Worm (Caenorhabditis elegans) whole organism, L4 larva: Measurements from ENCODE around the gene rpc-2.

Experiments
- D1046.2 ChIP-seq: fragments of 200-800 bp; sonication (Bioruptor generic); IDR thresholded peaks from 2 replicates; pipeline ENCODE4 v1.3.6; 2022; ENCODE audit warnings: missing genetic modification characterization, missing compliant biosample characterization
- F37D6.2 ChIP-seq: sonication (generic microtip); optimal IDR thresholded peaks from 2 replicates; lab custom pipeline; 2016; ENCODE audit warnings: mild to moderate bottlenecking, missing genetic modification characterization, missing compliant biosample characterization
- T20F7.1 ChIP-seq: fragments of 200-800 bp; sonication (Bioruptor generic); optimal IDR thresholded peaks from 2 replicates; lab custom pipeline; 2018; ENCODE audit warnings: mild to moderate bottlenecking, missing genetic modification characterization, missing compliant biosample characterization
- T26A8.4 ChIP-seq: fragments of 200-800 bp; sonication (Bioruptor generic); IDR thresholded peaks from 2 replicates; pipeline ENCODE4 v1.3.6; 2022; ENCODE audit warnings: missing genetic modification characterization, missing compliant biosample characterization
- Y48G9A.11 ChIP-seq: fragments of 200-800 bp; sonication (Bioruptor generic); IDR thresholded peaks from 2 replicates; pipeline ENCODE4 v1.3.6; 2022; ENCODE audit warnings: missing genetic modification reagents, missing genetic modification characterization, missing compliant biosample characterization
- Y75B8A.6 ChIP-seq: fragments of 200-800 bp; sonication (Bioruptor generic); IDR thresholded peaks from 2 replicates; pipeline ENCODE4 v1.3.6; 2022; ENCODE audit warnings: missing genetic modification reagents, missing genetic modification characterization, missing compliant biosample characterization
- ZK546.5 ChIP-seq, 2 experiments: sonication (generic microtip); optimal IDR thresholded peaks; 2 replicates each; lab custom pipeline; 2017; ENCODE audit warnings: missing biosample characterization in 2 of 2, missing genetic modification characterization in 2 of 2
- aha-1 ChIP-seq: fragments of 150-350 bp; peaks from one replicate; lab custom pipeline; 2014; ENCODE audit warnings: missing biosample characterization, missing genetic modification characterization
- aly-2 ChIP-seq: sonication (generic microtip); optimal IDR thresholded peaks from 2 replicates; lab custom pipeline; 2018; ENCODE audit warnings: missing biosample characterization, missing genetic modification characterization
- ama-1 ChIP-seq: fragments of 150-350 bp; optimal IDR thresholded peaks from 2 replicates; lab custom pipeline; 2014; ENCODE audit warnings: inconsistent platforms, mixed read lengths
- attf-4 ChIP-seq: sonication (generic microtip); optimal IDR thresholded peaks from 3 replicates; lab custom pipeline; 2017; ENCODE audit warnings: missing biosample characterization, missing genetic modification characterization
- ceh-28 ChIP-seq: fragments of 150-350 bp; optimal IDR thresholded peaks from 2 replicates; lab custom pipeline; 2014; ENCODE audit warnings: missing biosample characterization, missing genetic modification reagents, missing genetic modification characterization
- daf-16 ChIP-seq, 3 experiments: sonication (generic microtip); optimal IDR thresholded peaks; 2 replicates each; lab custom pipeline; 2016 to 2017; ENCODE audit warnings: missing genetic modification characterization in 3 of 3, missing genetic modification reagents in 3 of 3, mild to moderate bottlenecking in 2 of 3, missing compliant biosample characterization in 2 of 3, missing biosample characterization in 1 of 3, moderate library complexity in 1 of 3
- daf-19 ChIP-seq: fragments of 200-800 bp; sonication (Bioruptor generic); conservative IDR thresholded peaks from 2 replicates; pipeline ENCODE4 v1.3.6; 2022; ENCODE audit warnings: missing genetic modification characterization, missing compliant biosample characterization
- dmd-6 ChIP-seq: fragments of 200-800 bp; sonication (Bioruptor generic); IDR thresholded peaks from 2 replicates; pipeline ENCODE4 v1.3.6; 2022; ENCODE audit warnings: missing genetic modification reagents, missing genetic modification characterization, missing compliant biosample characterization
- dmd-8 ChIP-seq: fragments of 200-800 bp; sonication (Bioruptor generic); IDR thresholded peaks from 2 replicates; pipeline ENCODE4 v1.3.6; 2022; ENCODE audit warnings: missing genetic modification characterization, missing compliant biosample characterization
- dpl-1 ChIP-seq: fragments of 150-350 bp; optimal IDR thresholded peaks from 2 replicates; lab custom pipeline; 2014; ENCODE audit warnings: missing biosample characterization, missing genetic modification reagents, missing genetic modification characterization
- dve-1 ChIP-seq: sonication (generic microtip); optimal IDR thresholded peaks from 2 replicates; lab custom pipeline; 2017; ENCODE audit warnings: antibody characterized with exemption, mild to moderate bottlenecking, missing genetic modification characterization, missing compliant biosample characterization; ENCODE audit not compliant: insufficient read depth
- egl-43 ChIP-seq: fragments of 200-800 bp; sonication (Bioruptor generic); IDR thresholded peaks from 2 replicates; pipeline ENCODE4 v1.3.6; 2022; ENCODE audit warnings: missing genetic modification reagents, missing genetic modification characterization, missing compliant biosample characterization
- fkh-10 ChIP-seq: fragments of 150-350 bp; optimal IDR thresholded peaks from 2 replicates; lab custom pipeline; 2014; ENCODE audit warnings: missing biosample characterization, missing genetic modification reagents, missing genetic modification characterization
- hif-1 ChIP-seq, 2 experiments: sonication (generic microtip); optimal IDR thresholded peaks; 2 replicates each; lab custom pipeline; 2016 to 2017; ENCODE audit warnings: missing compliant biosample characterization in 2 of 2, missing genetic modification characterization in 2 of 2, missing genetic modification reagents in 2 of 2, missing genotype in 2 of 2, mild to moderate bottlenecking in 1 of 2
- hlh-30 ChIP-seq: sonication (generic microtip); optimal IDR thresholded peaks from 2 replicates; lab custom pipeline; 2017; ENCODE audit warnings: antibody characterized with exemption, mild to moderate bottlenecking, missing genetic modification characterization, missing compliant biosample characterization; ENCODE audit not compliant: insufficient read depth
- hmg-1.1 ChIP-seq: fragments of 200-800 bp; sonication (Bioruptor generic); IDR thresholded peaks from 2 replicates; pipeline ENCODE4 v1.3.6; 2022; ENCODE audit warnings: missing genetic modification reagents, missing genetic modification characterization, missing compliant biosample characterization
- jun-1 ChIP-seq: fragments of 150-350 bp; optimal IDR thresholded peaks from 2 replicates; lab custom pipeline; 2014; ENCODE audit warnings: missing biosample characterization, missing genetic modification reagents, missing genetic modification characterization
- lim-7 ChIP-seq: fragments of 200-800 bp; sonication (Bioruptor generic); IDR thresholded peaks from 2 replicates; pipeline ENCODE4 v1.3.6; 2022; ENCODE audit warnings: missing genetic modification characterization, missing compliant biosample characterization
- lin-15B ChIP-seq: fragments of 150-350 bp; sonication (generic microtip); optimal IDR thresholded peaks from 3 replicates; lab custom pipeline; 2014; ENCODE audit warnings: missing biosample characterization, missing genetic modification characterization
- lin-38 ChIP-seq: fragments of 200-800 bp; sonication (Bioruptor generic); IDR thresholded peaks from 2 replicates; pipeline ENCODE4 v1.3.6; 2022; ENCODE audit warnings: missing genetic modification reagents, missing genetic modification characterization, missing compliant biosample characterization
- lir-3 ChIP-seq: sonication (generic microtip); optimal IDR thresholded peaks from 2 replicates; lab custom pipeline; 2016; ENCODE audit warnings: mild to moderate bottlenecking, missing genetic modification characterization, missing compliant biosample characterization
- madf-5 ChIP-seq, 2 experiments: fragments of 200-800 bp; sonication (Bioruptor generic); IDR thresholded peaks; 2 replicates each; pipeline ENCODE4 v1.3.6; 2022; ENCODE audit warnings: missing compliant biosample characterization in 2 of 2, missing genetic modification characterization in 2 of 2
- mes-2 ChIP-seq: sonication (generic microtip); optimal IDR thresholded peaks from 2 replicates; lab custom pipeline; 2016; ENCODE audit warnings: missing genotype, mild to moderate bottlenecking, missing genetic modification characterization, missing compliant biosample characterization; ENCODE audit not compliant: poor library complexity, severe bottlenecking
- mxl-3 ChIP-seq: fragments of 200-800 bp; sonication (Bioruptor generic); optimal IDR thresholded peaks from 2 replicates; lab custom pipeline; 2018; ENCODE audit warnings: mild to moderate bottlenecking, missing genetic modification characterization, missing compliant biosample characterization
- nhr-10 ChIP-seq: fragments of 150-350 bp; optimal IDR thresholded peaks from 2 replicates; lab custom pipeline; 2014; ENCODE audit warnings: missing biosample characterization, missing genetic modification characterization
- nhr-102 ChIP-seq: sonication (generic microtip); optimal IDR thresholded peaks from 2 replicates; lab custom pipeline; 2016; ENCODE audit warnings: mild to moderate bottlenecking, missing genetic modification characterization, moderate library complexity, missing compliant biosample characterization
- nhr-11 ChIP-seq: fragments of 150-350 bp; optimal IDR thresholded peaks from 2 replicates; lab custom pipeline; 2014; ENCODE audit warnings: missing biosample characterization, missing genetic modification characterization
- nhr-25 ChIP-seq: sonication (generic microtip); optimal IDR thresholded peaks from 2 replicates; lab custom pipeline; 2017; ENCODE audit warnings: missing genetic modification characterization, mild to moderate bottlenecking, missing compliant biosample characterization, antibody characterized with exemption, moderate library complexity, borderline replicate concordance; ENCODE audit not compliant: insufficient read depth
- nhr-41 ChIP-seq: fragments of 200-800 bp; sonication (Bioruptor generic); IDR thresholded peaks from 2 replicates; pipeline ENCODE4 v1.3.6; 2022; ENCODE audit warnings: missing genetic modification reagents, missing genetic modification characterization, missing compliant biosample characterization
- nhr-6 ChIP-seq: fragments of 150-350 bp; optimal IDR thresholded peaks from 2 replicates; lab custom pipeline; 2014; ENCODE audit warnings: missing biosample characterization, missing genetic modification characterization
- php-3 ChIP-seq: fragments of 200-800 bp; sonication (Bioruptor generic); IDR thresholded peaks from 2 replicates; pipeline ENCODE4 v1.3.6; 2022; ENCODE audit warnings: missing genetic modification reagents, missing genetic modification characterization, missing compliant biosample characterization
- pqm-1 ChIP-seq: sonication (generic microtip); optimal IDR thresholded peaks from 2 replicates; lab custom pipeline; 2017; ENCODE audit warnings: missing biosample characterization, missing genetic modification characterization
- skn-1 ChIP-seq: fragments of 150-350 bp; optimal IDR thresholded peaks from 2 replicates; lab custom pipeline; 2014; ENCODE audit warnings: missing biosample characterization, missing genetic modification characterization
- snpc-1.2 ChIP-seq: fragments of 200-800 bp; sonication (Bioruptor generic); IDR thresholded peaks from 2 replicates; pipeline ENCODE4 v1.3.6; 2022; ENCODE audit warnings: missing genetic modification reagents, missing genetic modification characterization, missing compliant biosample characterization
- snpc-4 ChIP-seq: fragments of 150-350 bp; optimal IDR thresholded peaks from 2 replicates; lab custom pipeline; 2014; ENCODE audit warnings: missing biosample characterization, missing genetic modification characterization
- spr-1 ChIP-seq: sonication (generic microtip); optimal IDR thresholded peaks from 2 replicates; lab custom pipeline; 2016; ENCODE audit warnings: mild to moderate bottlenecking, missing genetic modification characterization, missing compliant biosample characterization
- unc-39 ChIP-seq: sonication (generic microtip); optimal IDR thresholded peaks from 2 replicates; lab custom pipeline; 2017; ENCODE audit warnings: missing biosample characterization, missing genetic modification characterization
- unc-62 ChIP-seq, 3 experiments: fragments of 150-350 bp in 1 of 3; sonication (generic microtip); optimal IDR thresholded peaks in 2 of 3; peaks in 1 of 3; 1 replicate in 1 of 3; 2 replicates in 2 of 3; lab custom pipeline; 2014 to 2017; ENCODE audit warnings: missing biosample characterization in 3 of 3, missing genetic modification characterization in 3 of 3, missing genetic modification reagents in 3 of 3, missing genotype in 1 of 3
- zfp-2 ChIP-seq: sonication (generic microtip); optimal IDR thresholded peaks from 2 replicates; lab custom pipeline; 2016; ENCODE audit warnings: mild to moderate bottlenecking, missing genetic modification characterization, missing compliant biosample characterization
- zip-11 ChIP-seq: fragments of 200-800 bp; sonication (Bioruptor generic); IDR thresholded peaks from 2 replicates; pipeline ENCODE4 v1.3.6; 2022; ENCODE audit warnings: missing genetic modification characterization, missing compliant biosample characterization
- ztf-7 ChIP-seq: fragments of 150-350 bp; optimal IDR thresholded peaks from 2 replicates; lab custom pipeline; 2014; ENCODE audit warnings: missing biosample characterization, missing genetic modification characterization

rpc-2 gene

DNA sequence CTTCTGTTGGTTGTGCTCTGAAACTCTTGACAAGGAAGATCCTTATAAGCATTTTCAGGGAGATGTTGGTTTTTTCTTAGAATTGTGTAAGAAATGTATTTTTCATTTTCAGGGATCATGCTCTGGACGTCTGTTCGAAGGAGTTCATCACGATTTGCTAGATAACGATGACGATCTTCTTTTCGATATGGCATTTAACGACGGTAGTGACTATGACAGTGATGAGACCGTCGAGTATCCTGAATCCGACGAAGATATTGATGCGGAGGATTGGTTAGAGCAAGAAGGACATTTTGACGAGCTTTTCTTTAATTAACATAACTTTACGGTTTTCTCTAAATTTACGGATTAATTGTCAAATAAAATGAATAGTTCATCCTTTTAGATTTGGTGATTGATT lies 31.6 kb downstream of the rpc-2 start:
- TF ChIP-seq hlh-30 (tag; lab: Kevin White, UChicago) (no peak), jun-1 (tag; lab: Kevin White, UChicago) (no peak), ama-1 (lab: Kevin White, UChicago) (peak; percentile 64), lim-7 (GFP tag; lab: Robert Waterston, UW) (no peak), skn-1 (tag; lab: Kevin White, UChicago) (no peak), nhr-10 (tag; lab: Kevin White, UChicago) (no peak), unc-62 (GFP tag; optimal IDR thresholded peaks at IDR 0.05 in 1 of 2; lab: Kevin White, UChicago) (no peak), unc-62 (tag; optimal IDR thresholded peaks at IDR 0.05; lab: Kevin White, UChicago) (no peak), dmd-6 (no peak), snpc-4 (tag; lab: Kevin White, UChicago) (no peak)
- TF ChIP-seq, all 104 proteins: peak for 1

- TF ChIP-seq nhr-102 (tag; lab: Kevin White, UChicago): no peak
- TF ChIP-seq daf-19 (GFP tag; lab: Robert Waterston, UW): no peak
- no peak for TF ChIP-seq egl-43 (GFP tag; lab: Robert Waterston, UW)
- TF ChIP-seq hmg-1.1 (GFP tag; lab: Robert Waterston, UW): 0 out of 2 replicates have a peak, but pooled peaks have one; percentile 34
- TF ChIP-seq dve-1 (tag; lab: Kevin White, UChicago): peak; percentile 73
- TF ChIP-seq ztf-7 (tag; lab: Kevin White, UChicago): no peak
- no peak for TF ChIP-seq F37D6.2 (tag; lab: Kevin White, UChicago)
- TF ChIP-seq nhr-6 (tag; lab: Kevin White, UChicago): peak; percentile 50
- TF ChIP-seq Y48G9A.11: no peak
- TF ChIP-seq ceh-28 (tag; lab: Kevin White, UChicago): no peak
- TF ChIP-seq dmd-8 (GFP tag; lab: Robert Waterston, UW): no peak
- TF ChIP-seq lin-15B: no peak
- no peak for TF ChIP-seq nhr-41
- no peak for TF ChIP-seq php-3 (GFP tag; lab: Robert Waterston, UW)
- TF ChIP-seq ZK546.5 (tag; optimal IDR thresholded peaks at IDR 0.05; lab: Kevin White, UChicago): no peak
- no peak for TF ChIP-seq mxl-3 (GFP tag; lab: Kevin White, UChicago)
- peak in 1 of 2 experiments; percentile 43 for TF ChIP-seq hif-1 (tag; optimal IDR thresholded peaks at IDR 0.05; lab: Kevin White, UChicago)
- TF ChIP-seq spr-1 (tag; lab: Kevin White, UChicago): no peak
- peak; percentile 68 for TF ChIP-seq dpl-1
- TF ChIP-seq zfp-2 (tag; lab: Kevin White, UChicago): no peak
- no peak for TF ChIP-seq aha-1 (tag; lab: Kevin White, UChicago)
- no peak for TF ChIP-seq jun-1 (tag; lab: Kevin White, UChicago)
- TF ChIP-seq D1046.2: no peak
- TF ChIP-seq pqm-1 (tag; lab: Kevin White, UChicago): no peak
- no peak for TF ChIP-seq unc-39 (tag; lab: Kevin White, UChicago)
- TF ChIP-seq lin-38: peak; percentile 66
- TF ChIP-seq unc-62 (GFP tag; optimal IDR thresholded peaks at IDR 0.05 in 1 of 2; lab: Kevin White, UChicago): no peak
- TF ChIP-seq unc-62 (tag; optimal IDR thresholded peaks at IDR 0.05; lab: Kevin White, UChicago): no peak
- peak; percentile 87 for TF ChIP-seq mes-2 (tag; lab: Kevin White, UChicago)
- no peak for TF ChIP-seq fkh-10
- no peak for TF ChIP-seq madf-5 (GFP tag; IDR thresholded peaks at IDR 0.05; lab: Robert Waterston, UW)
- no peak for TF ChIP-seq nhr-11 (tag; lab: Kevin White, UChicago)
- TF ChIP-seq nhr-25 (tag; lab: Kevin White, UChicago): peak; percentile 21
- no peak for TF ChIP-seq Y75B8A.6 (GFP tag; lab: Robert Waterston, UW)
- TF ChIP-seq T20F7.1 (GFP tag; lab: Kevin White, UChicago): no peak
- peak; percentile 33 for TF ChIP-seq ama-1 (lab: Kevin White, UChicago)
- TF ChIP-seq aly-2 (tag; lab: Kevin White, UChicago): no peak
- no peak for TF ChIP-seq lir-3 (tag; lab: Kevin White, UChicago)
- TF ChIP-seq zip-11 (GFP tag; lab: Robert Waterston, UW): no peak
- TF ChIP-seq snpc-1.2 (GFP tag; lab: Robert Waterston, UW): no peak
- TF ChIP-seq T26A8.4: no peak
- no peak for TF ChIP-seq daf-16 (GFP tag; optimal IDR thresholded peaks at IDR 0.05; lab: Kevin White, UChicago)
- TF ChIP-seq daf-16 (tag; optimal IDR thresholded peaks at IDR 0.05; lab: Kevin White, UChicago): peak; percentile 33
- TF ChIP-seq attf-4 (tag; lab: Kevin White, UChicago): no peak
Measured at ce11 chrIII:5591668-5592149, 34.5 kb downstream of the rpc-2 start, which contains the start of the genes ddx-15 and ucr-1. TSS of gene ddx-15 (minus strand) at chrIII:5591718. TSS of gene ucr-1 (plus strand) at chrIII:5592135.
